Worm (Caenorhabditis elegans) whole organism, L4 larva: ENCODE measurements around the gene srh-45.
A peak's percentile ranks its signal among the peaks of the same experiment; 100 is the strongest.

Source experiments
- F10B5.3 ChIP-seq: sonication (generic microtip); optimal IDR thresholded peaks from 2 replicates; lab custom pipeline; 2016; ENCODE audit warnings: mild to moderate bottlenecking, missing genetic modification characterization, missing compliant biosample characterization
- F44E2.7 ChIP-seq: fragments of 200-800 bp; sonication (Bioruptor generic); IDR thresholded peaks from 2 replicates; pipeline ENCODE4 v2.1.2; 2022; ENCODE audit warnings: missing genetic modification characterization, missing compliant biosample characterization
- F49E8.2 ChIP-seq: sonication (generic microtip); optimal IDR thresholded peaks from 2 replicates; lab custom pipeline; 2016; ENCODE audit warnings: missing compliant biosample characterization, mild to moderate bottlenecking, missing genetic modification characterization, borderline replicate concordance
- T20F7.1 ChIP-seq: fragments of 200-800 bp; sonication (Bioruptor generic); optimal IDR thresholded peaks from 2 replicates; lab custom pipeline; 2018; ENCODE audit warnings: mild to moderate bottlenecking, missing genetic modification characterization, missing compliant biosample characterization
- T26A8.4 ChIP-seq: fragments of 200-800 bp; sonication (Bioruptor generic); IDR thresholded peaks from 2 replicates; pipeline ENCODE4 v1.3.6; 2022; ENCODE audit warnings: missing genetic modification characterization, missing compliant biosample characterization
- Y48G9A.11 ChIP-seq: fragments of 200-800 bp; sonication (Bioruptor generic); IDR thresholded peaks from 2 replicates; pipeline ENCODE4 v1.3.6; 2022; ENCODE audit warnings: missing genetic modification reagents, missing genetic modification characterization, missing compliant biosample characterization
- Y5F2A.4 ChIP-seq: fragments of 200-800 bp; sonication (Bioruptor generic); optimal IDR thresholded peaks from 2 replicates; lab custom pipeline; 2018; ENCODE audit warnings: mild to moderate bottlenecking, missing genetic modification characterization, missing compliant biosample characterization
- Y75B8A.6 ChIP-seq: fragments of 200-800 bp; sonication (Bioruptor generic); IDR thresholded peaks from 2 replicates; pipeline ENCODE4 v1.3.6; 2022; ENCODE audit warnings: missing genetic modification reagents, missing genetic modification characterization, missing compliant biosample characterization
- aha-1 ChIP-seq: fragments of 150-350 bp; peaks from one replicate; lab custom pipeline; 2014; ENCODE audit warnings: missing biosample characterization, missing genetic modification characterization
- arid-1 ChIP-seq: fragments of 200-800 bp; sonication (Bioruptor generic); conservative IDR thresholded peaks from 2 replicates; pipeline ENCODE4 v1.3.6; 2022; ENCODE audit warnings: missing genetic modification reagents, missing genetic modification characterization, missing compliant biosample characterization
- attf-4 ChIP-seq: sonication (generic microtip); optimal IDR thresholded peaks from 3 replicates; lab custom pipeline; 2017; ENCODE audit warnings: missing biosample characterization, missing genetic modification characterization
- ceh-20 ChIP-seq: fragments of 200-800 bp; sonication (Bioruptor generic); IDR thresholded peaks from 2 replicates; pipeline ENCODE4 v1.3.6; 2022; ENCODE audit warnings: missing genetic modification reagents, missing genetic modification characterization, missing compliant biosample characterization
- ceh-44 ChIP-seq: fragments of 200-800 bp; sonication (Bioruptor generic); IDR thresholded peaks from 2 replicates; pipeline ENCODE4 v1.3.6; 2022; ENCODE audit warnings: missing genetic modification reagents, missing genetic modification characterization, missing compliant biosample characterization
- cey-2 ChIP-seq: sonication (generic microtip); optimal IDR thresholded peaks from 3 replicates; lab custom pipeline; 2017; ENCODE audit warnings: missing genetic modification characterization, mild to moderate bottlenecking, missing compliant biosample characterization, antibody characterized with exemption, borderline replicate concordance; ENCODE audit not compliant: insufficient read depth
- ctbp-1 ChIP-seq: fragments of 200-800 bp; sonication (Bioruptor generic); IDR thresholded peaks from 2 replicates; pipeline ENCODE4 v1.3.6; 2022; ENCODE audit warnings: missing genetic modification reagents, missing genetic modification characterization, missing compliant biosample characterization
- dmd-8 ChIP-seq: fragments of 200-800 bp; sonication (Bioruptor generic); IDR thresholded peaks from 2 replicates; pipeline ENCODE4 v1.3.6; 2022; ENCODE audit warnings: missing genetic modification characterization, missing compliant biosample characterization
- lin-15B ChIP-seq: fragments of 150-350 bp; sonication (generic microtip); optimal IDR thresholded peaks from 3 replicates; lab custom pipeline; 2014; ENCODE audit warnings: missing biosample characterization, missing genetic modification characterization
- lin-29 ChIP-seq: fragments of 200-800 bp; sonication (Bioruptor generic); IDR thresholded peaks from 2 replicates; pipeline ENCODE4 v1.3.6; 2022; ENCODE audit warnings: missing genetic modification reagents, missing genetic modification characterization, missing compliant biosample characterization
- lin-39 ChIP-seq: fragments of 150-350 bp; optimal IDR thresholded peaks from 2 replicates; lab custom pipeline; 2014; ENCODE audit warnings: missing biosample characterization, missing genetic modification reagents, missing genetic modification characterization
- lsy-2 ChIP-seq, 2 experiments: fragments of 150-350 bp in 1 of 2; sonication (generic microtip) in 1 of 2; optimal IDR thresholded peaks; 2 replicates each; lab custom pipeline; 2014 to 2017; ENCODE audit warnings: missing biosample characterization in 2 of 2, missing genetic modification characterization in 2 of 2
- mxl-2 ChIP-seq: fragments of 200-800 bp; sonication (Bioruptor generic); conservative IDR thresholded peaks from 2 replicates; pipeline ENCODE4 v1.3.6; 2022; ENCODE audit warnings: missing genetic modification reagents, missing genetic modification characterization, missing compliant biosample characterization
- nhr-10 ChIP-seq: fragments of 150-350 bp; optimal IDR thresholded peaks from 2 replicates; lab custom pipeline; 2014; ENCODE audit warnings: missing biosample characterization, missing genetic modification characterization
- nhr-102 ChIP-seq: sonication (generic microtip); optimal IDR thresholded peaks from 2 replicates; lab custom pipeline; 2016; ENCODE audit warnings: mild to moderate bottlenecking, missing genetic modification characterization, moderate library complexity, missing compliant biosample characterization
- nhr-237 ChIP-seq: sonication (generic microtip); optimal IDR thresholded peaks from 2 replicates; lab custom pipeline; 2017; ENCODE audit warnings: missing biosample characterization, missing genetic modification characterization
- nhr-48 ChIP-seq: sonication (generic microtip); optimal IDR thresholded peaks from 2 replicates; lab custom pipeline; 2016; ENCODE audit warnings: mild to moderate bottlenecking, missing genetic modification characterization, missing compliant biosample characterization
- nhr-6 ChIP-seq: fragments of 150-350 bp; optimal IDR thresholded peaks from 2 replicates; lab custom pipeline; 2014; ENCODE audit warnings: missing biosample characterization, missing genetic modification characterization
- nhr-76 ChIP-seq: fragments of 150-350 bp; optimal IDR thresholded peaks from 2 replicates; lab custom pipeline; 2014; ENCODE audit warnings: missing biosample characterization, missing genetic modification characterization
- sdz-12 ChIP-seq: fragments of 200-800 bp; sonication (Bioruptor generic); optimal IDR thresholded peaks from 2 replicates; lab custom pipeline; 2018; ENCODE audit warnings: mild to moderate bottlenecking, missing genetic modification characterization, missing compliant biosample characterization
- snpc-4 ChIP-seq: fragments of 150-350 bp; optimal IDR thresholded peaks from 2 replicates; lab custom pipeline; 2014; ENCODE audit warnings: missing biosample characterization, missing genetic modification characterization
- spr-1 ChIP-seq: sonication (generic microtip); optimal IDR thresholded peaks from 2 replicates; lab custom pipeline; 2016; ENCODE audit warnings: mild to moderate bottlenecking, missing genetic modification characterization, missing compliant biosample characterization
- spr-3 ChIP-seq: fragments of 200-800 bp; sonication (Bioruptor generic); optimal IDR thresholded peaks from 2 replicates; lab custom pipeline; 2018; ENCODE audit warnings: mild to moderate bottlenecking, missing genetic modification characterization, missing compliant biosample characterization
- unc-130 ChIP-seq: sonication (generic microtip); optimal IDR thresholded peaks from 2 replicates; lab custom pipeline; 2016; ENCODE audit warnings: missing genetic modification reagents, missing genetic modification characterization, missing compliant biosample characterization
- unc-62 ChIP-seq, 3 experiments: fragments of 150-350 bp in 1 of 3; sonication (generic microtip); optimal IDR thresholded peaks in 2 of 3; peaks in 1 of 3; 1 replicate in 1 of 3; 2 replicates in 2 of 3; lab custom pipeline; 2014 to 2017; ENCODE audit warnings: missing biosample characterization in 3 of 3, missing genetic modification characterization in 3 of 3, missing genetic modification reagents in 3 of 3, missing genotype in 1 of 3
- zag-1 ChIP-seq: fragments of 150-350 bp; optimal IDR thresholded peaks from 2 replicates; lab custom pipeline; 2014; ENCODE audit warnings: missing biosample characterization, missing genetic modification characterization
- zfp-2 ChIP-seq: sonication (generic microtip); optimal IDR thresholded peaks from 2 replicates; lab custom pipeline; 2016; ENCODE audit warnings: mild to moderate bottlenecking, missing genetic modification characterization, missing compliant biosample characterization
- zip-2 ChIP-seq: fragments of 150-350 bp; optimal IDR thresholded peaks from 2 replicates; lab custom pipeline; 2014; ENCODE audit warnings: missing biosample characterization, missing genetic modification characterization
- ztf-11 ChIP-seq: fragments of 150-350 bp; optimal IDR thresholded peaks from 2 replicates; lab custom pipeline; 2014; ENCODE audit warnings: missing biosample characterization, missing genetic modification characterization

The srh-45 gene

ce11 chrV:11279564-11279963, 25.2 kb downstream of the srh-45 start:
- TF ChIP-seq F49E8.2 (tag; lab: Kevin White, UChicago) (peak; percentile 37), zfp-2 (tag; lab: Kevin White, UChicago) (no peak)

- TF ChIP-seq nhr-102 (tag; lab: Kevin White, UChicago), result no peak
- TF ChIP-seq T26A8.4 (GFP tag; lab: Robert Waterston, UW), result no peak
- no peak for TF ChIP-seq ctbp-1 (GFP tag; lab: Robert Waterston, UW)
- TF ChIP-seq attf-4 (tag; lab: Kevin White, UChicago), result no peak
- no peak for TF ChIP-seq dmd-8 (GFP tag; lab: Robert Waterston, UW)
- no peak for TF ChIP-seq arid-1 (GFP tag; lab: Robert Waterston, UW)
- TF ChIP-seq sdz-12 (GFP tag; lab: Kevin White, UChicago), result no peak
- TF ChIP-seq spr-3 (GFP tag; lab: Kevin White, UChicago), result no peak
- TF ChIP-seq zag-1 (tag; lab: Kevin White, UChicago), result no peak
- TF ChIP-seq cey-2 (tag; lab: Kevin White, UChicago), result no peak
- no peak for TF ChIP-seq lin-15B (tag; lab: Kevin White, UChicago)
- TF ChIP-seq spr-1, result no peak
- no peak for TF ChIP-seq snpc-4
Observed at ce11 chrV:11272848-11273247, 31.9 kb downstream of the srh-45 start, which contains the start of gene clec-223. TSS of gene clec-223 (plus strand) at chrV:11273148.

ce11 chrV:11271051-11271450, 33.7 kb downstream of the srh-45 start, which contains the start of gene clec-222:
TSS of gene clec-222 (plus strand) at chrV:11271351.
- TF ChIP-seq snpc-4, result no peak
- no peak for TF ChIP-seq F49E8.2 (tag; lab: Kevin White, UChicago)
- no peak for TF ChIP-seq zip-2 (tag; lab: Kevin White, UChicago)
- TF ChIP-seq ceh-44 (GFP tag; lab: Robert Waterston, UW), result no peak
- TF ChIP-seq F44E2.7, result no peak
- no peak for TF ChIP-seq Y48G9A.11
- no peak for TF ChIP-seq arid-1 (GFP tag; lab: Robert Waterston, UW)
- no peak for TF ChIP-seq Y75B8A.6 (GFP tag; lab: Robert Waterston, UW)
- TF ChIP-seq ceh-20 (GFP tag; lab: Robert Waterston, UW), result no peak
- no peak for TF ChIP-seq lsy-2 (tag; optimal IDR thresholded peaks at IDR 0.05; lab: Kevin White, UChicago)
- TF ChIP-seq unc-62 (GFP tag; optimal IDR thresholded peaks at IDR 0.05 in 1 of 2; lab: Kevin White, UChicago), result no peak
- TF ChIP-seq unc-62 (tag; optimal IDR thresholded peaks at IDR 0.05; lab: Kevin White, UChicago), result no peak
- TF ChIP-seq aha-1 (tag; lab: Kevin White, UChicago), result no peak
- TF ChIP-seq nhr-237 (tag; lab: Kevin White, UChicago), result no peak
- no peak for TF ChIP-seq attf-4 (tag; lab: Kevin White, UChicago)
- TF ChIP-seq F10B5.3 (tag; lab: Kevin White, UChicago), result no peak
- no peak for TF ChIP-seq nhr-48 (tag; lab: Kevin White, UChicago)
- no peak for TF ChIP-seq unc-130

DNA sequence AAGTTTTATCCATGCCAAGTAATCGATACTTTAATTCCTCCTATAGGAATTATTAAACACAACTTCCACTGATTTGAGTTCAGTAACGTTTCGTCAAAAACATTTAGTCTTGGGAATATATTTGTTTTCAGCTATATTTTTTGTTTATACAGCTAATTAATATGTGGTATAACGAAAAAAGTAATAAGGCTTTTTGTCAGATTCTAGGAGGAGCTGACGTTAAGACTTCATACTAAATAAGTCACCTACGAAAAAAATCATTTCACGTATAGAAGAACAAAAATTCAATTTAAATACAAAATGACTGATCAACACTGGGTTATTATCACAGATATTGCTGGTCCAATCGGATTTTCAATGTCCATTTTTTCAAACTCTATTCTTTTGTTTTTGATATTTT, 36.0 kb downstream of the srh-45 start, which contains the start of gene str-115:
TSS of gene str-115 (plus strand) at position 301 of the 400 bp plus-strand sequence.
- no peak for TF ChIP-seq Y5F2A.4 (GFP tag; lab: Kevin White, UChicago)
- TF ChIP-seq nhr-10 (tag; lab: Kevin White, UChicago), result no peak
- no peak for TF ChIP-seq unc-62 (GFP tag; optimal IDR thresholded peaks at IDR 0.05 in 1 of 2; lab: Kevin White, UChicago)
- TF ChIP-seq unc-62 (tag; optimal IDR thresholded peaks at IDR 0.05; lab: Kevin White, UChicago), result no peak
- TF ChIP-seq lin-29 (GFP tag; lab: Robert Waterston, UW), result no peak
- TF ChIP-seq F10B5.3 (tag; lab: Kevin White, UChicago), result no peak
- TF ChIP-seq T20F7.1 (GFP tag; lab: Kevin White, UChicago), result no peak
- TF ChIP-seq nhr-76 (tag; lab: Kevin White, UChicago), result no peak
- TF ChIP-seq nhr-6, result no peak
- TF ChIP-seq ctbp-1 (GFP tag; lab: Robert Waterston, UW), result no peak
- TF ChIP-seq F49E8.2 (tag; lab: Kevin White, UChicago), result no peak
- TF ChIP-seq nhr-102 (tag; lab: Kevin White, UChicago), result no peak
- no peak for TF ChIP-seq ztf-11 (tag; lab: Kevin White, UChicago)
- TF ChIP-seq ceh-20 (GFP tag; lab: Robert Waterston, UW), result no peak
- no peak for TF ChIP-seq attf-4 (tag; lab: Kevin White, UChicago)
- no peak for TF ChIP-seq lin-39 (tag; lab: Kevin White, UChicago)
- no peak for TF ChIP-seq mxl-2 (GFP tag; lab: Robert Waterston, UW)
